Worm (Caenorhabditis elegans) whole organism, L1 larva: ENCODE measurements around the gene R151.8.
A peak's percentile ranks its signal among the peaks of the same experiment; 100 is the strongest.

Source experiments
- C16A3.4 ChIP-seq: fragments of 150-350 bp; optimal IDR thresholded peaks from 2 replicates; lab custom pipeline; 2014; ENCODE audit warnings: missing biosample characterization, missing genetic modification characterization
- F16B12.6 ChIP-seq: fragments of 150-350 bp; optimal IDR thresholded peaks from 2 replicates; lab custom pipeline; 2014; ENCODE audit warnings: missing biosample characterization, missing genetic modification characterization
- Y116A8C.19 ChIP-seq: sonication (generic microtip); optimal IDR thresholded peaks from 2 replicates; lab custom pipeline; 2016; ENCODE audit warnings: missing compliant biosample characterization, missing genetic modification characterization, borderline replicate concordance
- alr-1 ChIP-seq: fragments of 200-800 bp; sonication (Bioruptor generic); optimal IDR thresholded peaks from 2 replicates; lab custom pipeline; 2018; ENCODE audit warnings: borderline replicate concordance, mild to moderate bottlenecking, missing genetic modification characterization, missing compliant biosample characterization
- blmp-1 ChIP-seq: fragments of 150-350 bp; optimal IDR thresholded peaks from 2 replicates; lab custom pipeline; 2014; ENCODE audit warnings: missing biosample characterization, missing genetic modification characterization
- ceh-82 ChIP-seq, 3 experiments: fragments of 150-350 bp in 1 of 3; sonication (generic microtip) in 2 of 3; optimal IDR thresholded peaks; 2 replicates each; lab custom pipeline; 2014 to 2017; ENCODE audit warnings: missing biosample characterization in 3 of 3, missing genetic modification characterization in 3 of 3
- ceh-88 ChIP-seq: fragments of 200-800 bp; sonication (Bioruptor generic); IDR thresholded peaks from 2 replicates; pipeline ENCODE4 v1.3.6; 2022; ENCODE audit warnings: missing genetic modification characterization, missing compliant biosample characterization
- dpl-1 ChIP-seq, 3 experiments: fragments of 150-350 bp in 2 of 3; sonication (generic microtip) in 1 of 3; optimal IDR thresholded peaks; 2 replicates each; lab custom pipeline; 2014 to 2017; ENCODE audit warnings: missing biosample characterization in 3 of 3, missing genetic modification characterization in 3 of 3, missing genetic modification reagents in 3 of 3
- dsc-1 ChIP-seq: sonication (generic microtip); optimal IDR thresholded peaks from 2 replicates; lab custom pipeline; 2016; ENCODE audit warnings: mild to moderate bottlenecking, missing genetic modification characterization, missing compliant biosample characterization
- efl-1 ChIP-seq, 4 experiments: fragments of 150-350 bp; optimal IDR thresholded peaks in 3 of 4; peaks in 1 of 4; 1 replicate in 1 of 4; 2 replicates in 3 of 4; lab custom pipeline; 2014; ENCODE audit warnings: missing biosample characterization in 2 of 4, missing genetic modification characterization in 2 of 4, missing genetic modification reagents in 2 of 4
- efl-3 ChIP-seq: fragments of 200-800 bp; sonication (Bioruptor generic); optimal IDR thresholded peaks from 2 replicates; lab custom pipeline; 2018; ENCODE audit warnings: mild to moderate bottlenecking, missing genetic modification characterization, missing compliant biosample characterization
- egl-13 ChIP-seq: sonication (generic microtip); optimal IDR thresholded peaks from 2 replicates; lab custom pipeline; 2016; ENCODE audit warnings: missing genotype, missing genetic modification reagents, missing genetic modification characterization, missing compliant biosample characterization
- elt-3 ChIP-seq, 6 experiments: fragments of 150-350 bp in 1 of 6; sonication (generic microtip); optimal IDR thresholded peaks; 2 replicates each; lab custom pipeline; 2017 to 2018; ENCODE audit warnings: missing biosample characterization in 6 of 6, missing genetic modification characterization in 6 of 6, inconsistent platforms in 1 of 6
- fkh-4 ChIP-seq: sonication (generic microtip); optimal IDR thresholded peaks from 2 replicates; lab custom pipeline; 2016; ENCODE audit warnings: missing compliant biosample characterization, missing genetic modification characterization, borderline replicate concordance
- grh-1 ChIP-seq: fragments of 200-800 bp; sonication (Bioruptor generic); IDR thresholded peaks from 2 replicates; pipeline ENCODE4 v1.3.6; 2022; ENCODE audit warnings: missing genetic modification reagents, missing genetic modification characterization, missing compliant biosample characterization
- hpl-2 ChIP-seq: fragments of 150-350 bp; optimal IDR thresholded peaks from 2 replicates; lab custom pipeline; 2014; ENCODE audit warnings: missing biosample characterization, missing genetic modification reagents, missing genetic modification characterization
- irx-1 ChIP-seq: sonication (generic microtip); optimal IDR thresholded peaks from 2 replicates; lab custom pipeline; 2016; ENCODE audit warnings: missing genetic modification characterization, missing compliant biosample characterization
- isw-1 ChIP-seq: fragments of 200-800 bp; sonication (Bioruptor generic); IDR thresholded peaks from 2 replicates; pipeline ENCODE4 v1.3.6; 2022; ENCODE audit warnings: missing genetic modification characterization, missing compliant biosample characterization
- jun-1 ChIP-seq: fragments of 150-350 bp; optimal IDR thresholded peaks from 2 replicates; lab custom pipeline; 2014; ENCODE audit warnings: missing biosample characterization, missing genetic modification reagents, missing genetic modification characterization
- lin-13 ChIP-seq: fragments of 150-350 bp; optimal IDR thresholded peaks from 2 replicates; lab custom pipeline; 2014; ENCODE audit warnings: missing biosample characterization, missing genetic modification reagents, missing genetic modification characterization
- lin-15B ChIP-seq: fragments of 150-350 bp; sonication (generic microtip); optimal IDR thresholded peaks from 3 replicates; lab custom pipeline; 2014; ENCODE audit warnings: missing biosample characterization, missing genetic modification characterization
- lin-35 ChIP-seq, 2 experiments: fragments of 150-350 bp; optimal IDR thresholded peaks; 2 replicates each; lab custom pipeline; 2014; ENCODE audit warnings: missing biosample characterization in 2 of 2, missing genetic modification characterization in 2 of 2, missing genetic modification reagents in 2 of 2
- lin-39 ChIP-seq: fragments of 150-350 bp; optimal IDR thresholded peaks from 2 replicates; lab custom pipeline; 2014; ENCODE audit warnings: missing biosample characterization, missing genetic modification reagents, missing genetic modification characterization
- lsy-2 ChIP-seq, 2 experiments: fragments of 150-350 bp; optimal IDR thresholded peaks; 2 replicates each; lab custom pipeline; 2014; ENCODE audit warnings: missing biosample characterization in 2 of 2, missing genetic modification characterization in 2 of 2
- mab-9 ChIP-seq: fragments of 200-800 bp; sonication (Bioruptor generic); IDR thresholded peaks from 2 replicates; pipeline ENCODE4 v1.3.6; 2022; ENCODE audit warnings: missing genetic modification reagents, missing genetic modification characterization, missing compliant biosample characterization
- mef-2 ChIP-seq: fragments of 150-350 bp; optimal IDR thresholded peaks from 2 replicates; lab custom pipeline; 2014; ENCODE audit warnings: missing biosample characterization, missing genetic modification characterization
- mep-1 ChIP-seq: fragments of 150-350 bp; optimal IDR thresholded peaks from 2 replicates; lab custom pipeline; 2014; ENCODE audit warnings: missing biosample characterization, missing genetic modification characterization
- nhr-19 ChIP-seq: fragments of 200-800 bp; sonication (Bioruptor generic); conservative IDR thresholded peaks from 2 replicates; pipeline ENCODE4 v1.3.6; 2022; ENCODE audit warnings: missing genetic modification characterization, missing compliant biosample characterization
- nhr-237 ChIP-seq: fragments of 150-350 bp; optimal IDR thresholded peaks from 2 replicates; lab custom pipeline; 2014; ENCODE audit warnings: missing biosample characterization, missing genetic modification characterization
- nhr-28 ChIP-seq: fragments of 150-350 bp; optimal IDR thresholded peaks from 2 replicates; lab custom pipeline; 2014; ENCODE audit warnings: missing biosample characterization, missing genetic modification characterization
- nhr-47 ChIP-seq: sonication (generic microtip); optimal IDR thresholded peaks from 2 replicates; lab custom pipeline; 2016; ENCODE audit warnings: mild to moderate bottlenecking, missing genetic modification characterization, moderate library complexity, missing compliant biosample characterization
- nhr-77 ChIP-seq: fragments of 150-350 bp; optimal IDR thresholded peaks from 2 replicates; lab custom pipeline; 2014; ENCODE audit warnings: missing biosample characterization, missing genetic modification characterization
- nhr-85 ChIP-seq: sonication (generic microtip); peaks from one replicate; lab custom pipeline; 2016; ENCODE audit warnings: missing genetic modification characterization, inconsistent platforms, missing compliant biosample characterization
- nhr-90 ChIP-seq: sonication (generic microtip); optimal IDR thresholded peaks from 2 replicates; lab custom pipeline; 2016; ENCODE audit warnings: mild to moderate bottlenecking, missing genetic modification characterization, missing compliant biosample characterization; ENCODE audit not compliant: poor library complexity
- pax-3 ChIP-seq: fragments of 200-800 bp; sonication (Bioruptor generic); optimal IDR thresholded peaks from 2 replicates; lab custom pipeline; 2018; ENCODE audit warnings: mild to moderate bottlenecking, missing genetic modification characterization, moderate library complexity, missing compliant biosample characterization
- snpc-4 ChIP-seq: fragments of 150-350 bp; optimal IDR thresholded peaks from 2 replicates; lab custom pipeline; 2014; ENCODE audit warnings: missing biosample characterization, missing genetic modification characterization
- snu-23 ChIP-seq: sonication (generic microtip); optimal IDR thresholded peaks from 2 replicates; lab custom pipeline; 2016; ENCODE audit warnings: missing genetic modification characterization, missing compliant biosample characterization
- sox-4 ChIP-seq: sonication (generic microtip); optimal IDR thresholded peaks from 2 replicates; lab custom pipeline; 2016; ENCODE audit warnings: missing genetic modification characterization, missing compliant biosample characterization
- sptf-1 ChIP-seq: fragments of 150-350 bp; optimal IDR thresholded peaks from 2 replicates; lab custom pipeline; 2014; ENCODE audit warnings: missing biosample characterization, missing genetic modification characterization
- unc-30 ChIP-seq: sonication (generic microtip); optimal IDR thresholded peaks from 2 replicates; lab custom pipeline; 2017; ENCODE audit warnings: missing biosample characterization, missing genetic modification characterization
- unc-86 ChIP-seq: sonication (generic microtip); optimal IDR thresholded peaks from 2 replicates; lab custom pipeline; 2016; ENCODE audit warnings: missing genetic modification characterization, missing compliant biosample characterization
- xbp-1 ChIP-seq: sonication (generic microtip); optimal IDR thresholded peaks from 2 replicates; lab custom pipeline; 2016; ENCODE audit warnings: missing genetic modification characterization, missing compliant biosample characterization
- zip-4 ChIP-seq: fragments of 200-800 bp; sonication (Bioruptor generic); optimal IDR thresholded peaks from 2 replicates; lab custom pipeline; 2018; ENCODE audit warnings: mild to moderate bottlenecking, missing genetic modification characterization, moderate library complexity, missing compliant biosample characterization
- ztf-11 ChIP-seq, 2 experiments: sonication (generic microtip); optimal IDR thresholded peaks; 2 replicates each; lab custom pipeline; 2016 to 2017; ENCODE audit warnings: missing genetic modification characterization in 2 of 2, missing biosample characterization in 1 of 2, missing compliant biosample characterization in 1 of 2
- ztf-4 ChIP-seq: fragments of 150-350 bp; optimal IDR thresholded peaks from 2 replicates; lab custom pipeline; 2014; ENCODE audit warnings: missing biosample characterization, missing genetic modification characterization

R151.8 gene

ce11 chrIII:7195325-7195724 is 34.3 kb downstream of the R151.8 start, which contains the start of gene F37C12.18:
F37C12.18 (minus strand) TSS chrIII:7195425.
- no peak for TF ChIP-seq efl-3 (GFP tag; lab: Kevin White, UChicago)
- no peak for TF ChIP-seq lsy-2 (tag; optimal IDR thresholded peaks at IDR 0.05; lab: Kevin White, UChicago)
- no peak for TF ChIP-seq efl-1 (optimal IDR thresholded peaks at IDR 0.05; lab: Kevin White, UChicago)
- peak in 1 of 2 experiments; percentile 49 for TF ChIP-seq efl-1 (GFP tag; optimal IDR thresholded peaks at IDR 0.05 in 1 of 2; lab: Kevin White, UChicago)

ce11 chrIII:7192942-7193665 is 36.5 kb downstream of the R151.8 start, which contains the start of gene mec-14:
mec-14 (minus strand) TSS chrIII:7192992.
- TF ChIP-seq unc-86 (peak; percentile 39), grh-1 (GFP tag; lab: Robert Waterston, UW) (no peak), nhr-28 (tag; lab: Kevin White, UChicago) (no peak), lin-39 (tag; lab: Kevin White, UChicago) (no peak)
- TF ChIP-seq, all 84 proteins: peak for 1

DNA sequence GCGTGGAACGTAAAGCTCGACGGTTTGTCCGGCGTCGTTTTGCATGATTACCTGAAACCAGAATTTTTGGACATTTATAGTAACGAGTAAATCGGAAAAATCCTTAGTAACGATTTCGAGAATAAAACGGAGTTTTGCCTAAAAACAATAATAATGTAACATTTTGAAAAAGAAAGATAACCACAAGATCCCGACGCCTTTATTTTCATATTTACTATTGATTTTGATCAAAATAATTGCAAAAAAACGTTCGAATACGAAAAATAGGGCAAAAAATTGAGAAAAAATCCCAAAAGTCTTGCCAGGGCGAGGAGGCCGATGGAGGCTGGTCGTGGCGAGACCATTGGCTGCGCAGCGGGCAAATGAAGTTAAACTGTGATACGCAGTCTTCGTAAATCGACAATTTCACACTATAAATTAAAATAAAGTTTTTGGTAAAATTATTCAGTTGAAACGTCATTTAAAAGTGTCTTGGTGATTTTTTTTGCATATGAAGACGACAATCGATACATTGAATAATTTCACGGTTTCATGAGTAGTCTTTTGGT is 39.9 kb downstream of the R151.8 start, which contains the start of gene rps-21:
TSS of gene rps-21 (minus strand) at position 51 of the 548 bp plus-strand sequence.
- peak; percentile 73 for TF ChIP-seq jun-1 (tag; lab: Kevin White, UChicago)
- peak; percentile 55 for TF ChIP-seq nhr-237 (tag; lab: Kevin White, UChicago)
- TF ChIP-seq elt-3 (tag; optimal IDR thresholded peaks at IDR 0.05; lab: Kevin White, UChicago), result peak in 2 of 6 experiments; percentile 53 to 62
- TF ChIP-seq lin-13 (GFP tag; lab: Kevin White, UChicago), result peak; percentile 67
- TF ChIP-seq dsc-1 (tag; lab: Kevin White, UChicago), result peak; percentile 74
- TF ChIP-seq ztf-4 (tag; lab: Kevin White, UChicago), result peak; percentile 29
- no peak for TF ChIP-seq unc-30 (tag; lab: Kevin White, UChicago)
- peak; percentile 86 to 88 for TF ChIP-seq efl-1 (optimal IDR thresholded peaks at IDR 0.05; lab: Kevin White, UChicago)
- peak; percentile 78 to 98 for TF ChIP-seq efl-1 (GFP tag; optimal IDR thresholded peaks at IDR 0.05 in 1 of 2; lab: Kevin White, UChicago)
- peak; percentile 72 for TF ChIP-seq nhr-90 (tag; lab: Kevin White, UChicago)
- peak; percentile 79 for TF ChIP-seq nhr-77 (tag; lab: Kevin White, UChicago)
- peak; percentile 84 to 92 for TF ChIP-seq lin-35 (GFP tag; optimal IDR thresholded peaks at IDR 0.05; lab: Kevin White, UChicago)
- TF ChIP-seq ceh-82 (tag; optimal IDR thresholded peaks at IDR 0.05; lab: Kevin White, UChicago), result peak; percentile 59 to 94 (median 78)
- TF ChIP-seq nhr-19 (GFP tag; lab: Robert Waterston, UW), result peak; percentile 87
- peak; percentile 25 for TF ChIP-seq sox-4 (tag; lab: Kevin White, UChicago)
- TF ChIP-seq xbp-1 (tag; lab: Kevin White, UChicago), result peak; percentile 88
- no peak for TF ChIP-seq alr-1 (tag; lab: Kevin White, UChicago)
- TF ChIP-seq ztf-11 (tag; optimal IDR thresholded peaks at IDR 0.05; lab: Kevin White, UChicago), result peak in 1 of 2 experiments; percentile 59
- TF ChIP-seq zip-4 (GFP tag; lab: Kevin White, UChicago), result peak; percentile 27
- TF ChIP-seq mef-2 (tag; lab: Kevin White, UChicago), result no peak
- TF ChIP-seq fkh-4, result no peak
- peak; percentile 30 for TF ChIP-seq F16B12.6 (tag; lab: Kevin White, UChicago)
- peak; percentile 22 for TF ChIP-seq egl-13 (tag; lab: Kevin White, UChicago)
- peak; percentile 84 for TF ChIP-seq nhr-47 (tag; lab: Kevin White, UChicago)
- TF ChIP-seq pax-3 (tag; lab: Kevin White, UChicago), result peak; percentile 60
- peak; percentile 49 for TF ChIP-seq irx-1 (tag; lab: Kevin White, UChicago)
- TF ChIP-seq sptf-1 (tag; lab: Kevin White, UChicago), result no peak
- peak; percentile 55 for TF ChIP-seq snpc-4 (tag; lab: Kevin White, UChicago)
- peak; percentile 91 for TF ChIP-seq snu-23
- TF ChIP-seq Y116A8C.19 (tag; lab: Kevin White, UChicago), result no peak
- TF ChIP-seq isw-1, result peak; percentile 85
- peak; percentile 91 for TF ChIP-seq nhr-85
- TF ChIP-seq hpl-2 (GFP tag; lab: Kevin White, UChicago), result peak; percentile 10
- TF ChIP-seq mep-1 (tag; lab: Kevin White, UChicago), result peak; percentile 80
- TF ChIP-seq mab-9 (GFP tag; lab: Robert Waterston, UW), result 0 out of 2 replicates have a peak, but pooled peaks have one; percentile 9
- peak; percentile 91 for TF ChIP-seq C16A3.4 (tag; lab: Kevin White, UChicago)
- TF ChIP-seq dpl-1 (GFP tag; optimal IDR thresholded peaks at IDR 0.05; lab: Kevin White, UChicago), result peak; percentile 73 to 84 (median 82)
- peak; percentile 83 for TF ChIP-seq lin-15B (tag; lab: Kevin White, UChicago)
- TF ChIP-seq blmp-1 (tag; lab: Kevin White, UChicago), result peak; percentile 70
- TF ChIP-seq ceh-88 (GFP tag; lab: Robert Waterston, UW), result 0 out of 2 replicates have a peak, but pooled peaks have one; percentile 9
